Worm (Caenorhabditis elegans): Measurements from ENCODE around the gene atic-1.

atic-1 gene

DNA sequence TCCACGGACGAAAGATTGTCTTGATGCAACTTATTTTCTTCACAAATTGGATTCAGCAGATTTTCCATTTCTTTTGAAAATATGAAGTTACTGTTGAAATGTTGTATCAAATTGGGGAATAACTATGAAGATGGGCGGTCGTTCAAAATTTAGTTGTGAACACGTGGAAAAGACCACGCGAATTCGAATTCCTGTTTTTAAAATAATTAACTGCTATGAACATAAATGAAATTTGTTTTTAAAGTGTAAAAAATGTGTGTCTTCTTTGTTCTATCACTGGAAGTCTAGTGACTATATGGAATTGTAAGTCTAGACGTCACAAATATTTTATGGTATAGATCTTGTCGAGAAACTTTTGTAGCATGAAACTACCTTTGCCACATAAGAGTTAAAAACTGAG lies 43.4 kb upstream of the atic-1 start, which contains the start of gene C06A6.7:
C06A6.7 (minus strand) TSS at position 101 of the 400 bp plus-strand sequence.
- TF ChIP-seq unc-55 (GFP tag; optimal IDR thresholded peaks at IDR 0.05): no peak
- no peak for TF ChIP-seq syd-9 (tag; optimal IDR thresholded peaks at IDR 0.05)
- no peak for TF ChIP-seq T23F11.4 (GFP tag; optimal IDR thresholded peaks at IDR 0.05)
- no peak for TF ChIP-seq ceh-18 (tag; optimal IDR thresholded peaks at IDR 0.05)
- no peak for TF ChIP-seq pha-4 (tag; optimal IDR thresholded peaks at IDR 0.05)

DNA sequence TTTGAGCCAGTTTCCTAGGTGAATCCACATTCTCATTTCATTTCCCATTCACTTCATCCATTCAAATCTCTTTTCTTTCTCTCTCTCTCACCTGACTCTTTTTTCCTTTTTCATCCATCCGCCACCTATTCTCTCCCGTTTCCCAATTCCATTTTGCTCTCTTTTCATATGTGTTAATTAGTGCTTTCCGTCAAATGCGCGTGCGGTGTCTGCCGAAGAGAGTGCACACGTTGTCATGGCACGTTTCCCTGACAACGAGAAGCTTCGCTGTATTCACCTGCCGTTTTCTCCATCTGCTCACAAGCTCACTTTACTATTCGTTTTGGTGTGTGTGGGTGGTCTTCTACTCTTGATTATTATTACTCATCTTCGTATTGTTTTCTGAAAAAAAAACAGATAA lies 41.9 kb upstream of the atic-1 start:
- no peak for TF ChIP-seq unc-42 (tag; optimal IDR thresholded peaks at IDR 0.05)
- no peak for TF ChIP-seq npax-4 (tag; optimal IDR thresholded peaks at IDR 0.05)
- peak; percentile 65 for TF ChIP-seq ceh-14 (tag; optimal IDR thresholded peaks at IDR 0.05)
- TF ChIP-seq ceh-48 (tag; optimal IDR thresholded peaks at IDR 0.05): no peak
- no peak for TF ChIP-seq hlh-13 (GFP tag; optimal IDR thresholded peaks at IDR 0.05)
- TF ChIP-seq pros-1 (tag; optimal IDR thresholded peaks at IDR 0.05): no peak
- no peak for TF ChIP-seq ceh-24 (tag; optimal IDR thresholded peaks at IDR 0.05)
- no peak for TF ChIP-seq ahr-1 (tag; optimal IDR thresholded peaks at IDR 0.05)
- no peak for TF ChIP-seq hlh-8 (tag; optimal IDR thresholded peaks at IDR 0.05)
- TF ChIP-seq eyg-1 (tag; optimal IDR thresholded peaks at IDR 0.05): no peak
- peak; percentile 33 for TF ChIP-seq ceh-31 (tag; optimal IDR thresholded peaks at IDR 0.05)
- TF ChIP-seq ceh-19 (GFP tag; optimal IDR thresholded peaks at IDR 0.05): no peak
- TF ChIP-seq ref-2 (tag; optimal IDR thresholded peaks at IDR 0.05): no peak

DNA sequence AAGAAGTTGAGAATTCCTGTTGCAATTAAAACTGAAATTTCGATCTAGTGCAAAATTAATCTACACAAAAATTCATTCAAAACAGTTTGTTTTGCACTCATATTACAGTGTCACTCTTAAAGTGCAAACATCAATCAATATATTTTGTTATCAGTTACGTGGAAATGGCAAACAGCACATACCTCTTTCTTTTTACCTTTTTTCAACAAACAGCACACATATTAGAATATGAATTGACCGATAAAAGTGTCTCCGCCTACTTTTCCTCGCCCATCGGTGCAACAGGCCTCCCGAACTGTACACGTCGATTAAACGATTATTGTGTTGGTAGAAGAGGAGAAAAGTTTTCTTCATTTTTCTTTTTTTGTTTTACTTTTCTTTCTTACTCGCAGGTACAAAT lies 40.6 kb upstream of the atic-1 start:
- TF ChIP-seq elt-2 (tag; optimal IDR thresholded peaks at IDR 0.05) (peak; percentile 42), tbx-7 (tag; optimal IDR thresholded peaks at IDR 0.05) (no peak)

DNA sequence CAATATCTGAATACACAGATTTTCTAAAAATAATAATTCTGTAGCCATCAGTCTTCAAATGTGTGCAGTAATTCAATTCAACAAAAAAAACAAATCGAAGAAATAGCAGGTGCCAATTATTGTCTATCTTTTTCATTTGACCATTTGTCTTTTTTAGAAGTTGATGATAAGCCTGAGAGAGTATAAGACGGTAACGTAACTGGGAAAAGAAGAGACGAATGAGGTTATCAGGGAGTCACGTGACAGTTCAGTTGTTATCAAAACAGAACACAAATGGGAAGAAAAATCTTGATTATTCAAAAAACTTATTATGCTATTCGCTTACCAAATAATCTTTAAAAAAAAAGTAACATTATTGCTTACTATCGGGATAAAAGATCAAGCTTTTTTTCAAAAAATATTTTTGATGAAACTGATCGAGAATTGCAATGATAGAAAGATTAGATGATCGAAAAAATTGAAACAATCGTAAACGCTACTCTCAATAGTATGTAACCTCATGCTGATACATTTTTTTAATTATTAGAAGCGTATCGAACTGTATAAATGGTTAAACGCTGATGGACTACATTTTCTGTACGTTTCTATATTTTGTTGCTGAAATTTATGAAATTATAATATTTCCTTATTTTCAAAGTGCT lies 37.4 kb upstream of the atic-1 start:
- TF ChIP-seq dmd-4 (tag; optimal IDR thresholded peaks at IDR 0.05; ENCODE audit: borderline replicate concordance) (no peak), tbx-7 (tag; optimal IDR thresholded peaks at IDR 0.05) (no peak), fkh-6 (tag; optimal IDR thresholded peaks at IDR 0.05) (no peak), hlh-30 (tag; optimal IDR thresholded peaks at IDR 0.05; ENCODE audit: insufficient read depth) (peak; percentile 17), lim-6 (tag; optimal IDR thresholded peaks at IDR 0.05) (no peak), elt-2 (tag; optimal IDR thresholded peaks at IDR 0.05) (peak; percentile 8), mec-3 (tag; optimal IDR thresholded peaks at IDR 0.05; ENCODE audit: borderline replicate concordance) (no peak), K09A11.1 (tag; optimal IDR thresholded peaks at IDR 0.05; ENCODE audit: insufficient read depth) (no peak), sdc-2 (tag; optimal IDR thresholded peaks at IDR 0.05) (no peak)

DNA sequence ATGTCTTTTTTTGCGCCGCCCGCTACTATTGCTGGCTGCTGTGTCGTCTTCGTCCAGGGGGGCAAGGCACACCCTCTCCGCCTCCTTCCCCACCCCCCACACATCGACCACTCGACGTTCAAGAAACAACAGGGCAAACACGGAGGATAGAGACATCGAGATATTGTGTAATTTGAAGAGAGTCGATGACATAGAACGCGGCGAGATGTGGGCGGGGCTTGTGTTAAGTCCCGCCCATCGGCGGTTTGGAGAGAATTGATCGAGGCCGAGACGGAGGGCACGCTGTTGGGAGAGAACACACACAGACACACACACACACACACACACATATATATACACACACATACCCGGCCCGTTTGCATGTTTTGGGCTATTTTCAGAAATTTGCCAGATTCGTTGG lies 36.2 kb upstream of the atic-1 start:
- TF ChIP-seq tbx-2 (tag; optimal IDR thresholded peaks at IDR 0.05): peak; percentile 81
- TF ChIP-seq ref-2 (tag; optimal IDR thresholded peaks at IDR 0.05): peak; percentile 87
- no peak; the same call in 1 of the 2 replicates for TF ChIP-seq sox-2 (GFP tag; IDR thresholded peaks at IDR 0.05)
- peak; percentile 85 for TF ChIP-seq ceh-31 (tag; optimal IDR thresholded peaks at IDR 0.05)
- TF ChIP-seq ets-4 (tag; optimal IDR thresholded peaks at IDR 0.05): peak; percentile 2
- TF ChIP-seq zip-5 (tag; optimal IDR thresholded peaks at IDR 0.05): peak; percentile 14
- peak; percentile 1 for TF ChIP-seq ceh-30 (tag; optimal IDR thresholded peaks at IDR 0.05)
- peak; percentile 43 for TF ChIP-seq sdc-2 (tag; optimal IDR thresholded peaks at IDR 0.05)
- TF ChIP-seq pros-1 (tag; optimal IDR thresholded peaks at IDR 0.05): peak; percentile 67
- TF ChIP-seq npax-4 (tag; optimal IDR thresholded peaks at IDR 0.05): no peak
- TF ChIP-seq ttx-3 (tag; optimal IDR thresholded peaks at IDR 0.05): no peak
- no peak for TF ChIP-seq K09A11.1 (tag; optimal IDR thresholded peaks at IDR 0.05; ENCODE audit: insufficient read depth)
- peak; percentile 33 for TF ChIP-seq unc-42 (tag; optimal IDR thresholded peaks at IDR 0.05)
- no peak for TF ChIP-seq ceh-45 (GFP tag; IDR thresholded peaks at IDR 0.05)
- TF ChIP-seq fax-1 (tag; optimal IDR thresholded peaks at IDR 0.05): no peak
- peak; percentile 74 for TF ChIP-seq rnt-1 (tag; optimal IDR thresholded peaks at IDR 0.05)
- no peak for TF ChIP-seq pha-4 (tag; optimal IDR thresholded peaks at IDR 0.05)
- TF ChIP-seq hlh-30 (tag; optimal IDR thresholded peaks at IDR 0.05; ENCODE audit: insufficient read depth): peak; percentile 17
- TF ChIP-seq pat-9 (tag; optimal IDR thresholded peaks at IDR 0.05): peak; percentile 4
- peak; percentile 59 for TF ChIP-seq F13H6.1 (tag; optimal IDR thresholded peaks at IDR 0.05)
- TF ChIP-seq mec-3 (tag; optimal IDR thresholded peaks at IDR 0.05; ENCODE audit: borderline replicate concordance): no peak
- no peak for TF ChIP-seq fkh-10 (GFP tag; optimal IDR thresholded peaks at IDR 0.05)
- TF ChIP-seq gmeb-2 (tag; optimal IDR thresholded peaks at IDR 0.05): no peak
- TF ChIP-seq hlh-15 (tag; optimal IDR thresholded peaks at IDR 0.05): no peak
- TF ChIP-seq dmd-4 (tag; optimal IDR thresholded peaks at IDR 0.05; ENCODE audit: borderline replicate concordance): peak; percentile 78
- peak; percentile 84 for TF ChIP-seq ceh-18 (tag; optimal IDR thresholded peaks at IDR 0.05)
- peak; percentile 9 for TF ChIP-seq pqm-1 (tag; optimal IDR thresholded peaks at IDR 0.05)
- TF ChIP-seq unc-86 (tag; optimal IDR thresholded peaks at IDR 0.05): no peak
